Fruit fly (Drosophila melanogaster): ENCODE data around the gene CG18558.

Gene CG18558

DNA sequence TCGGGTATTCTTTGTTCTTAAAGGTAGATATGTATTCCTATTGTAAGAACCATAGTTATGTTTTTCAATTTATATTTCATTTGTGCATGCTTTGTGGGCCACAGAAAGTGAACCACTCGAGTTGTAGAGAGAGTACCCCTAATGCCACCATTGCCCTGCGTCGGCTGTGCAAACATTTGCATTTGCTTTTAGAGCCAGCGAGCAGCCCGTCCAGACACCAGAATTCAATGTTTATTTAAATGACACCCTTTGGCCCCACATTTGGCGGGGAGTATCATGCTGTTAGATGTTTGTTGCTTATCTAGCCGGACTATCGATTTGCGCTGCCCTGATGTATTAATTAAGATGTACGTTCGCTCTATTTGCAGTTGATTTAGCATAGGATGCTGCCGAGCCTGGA, 20.3 kb upstream of the CG18558 start (continued):
- TF ChIP-seq CG2116 (GFP tag; optimal IDR thresholded peaks at IDR 0.05) (no peak), CG8924 (tag; optimal IDR thresholded peaks at IDR 0.05) (no peak), CG18619 (GFP tag; optimal IDR thresholded peaks at IDR 0.05) (no peak), Fer3 (tag; optimal IDR thresholded peaks at IDR 0.05) (no peak), hkb (optimal IDR thresholded peaks at IDR 0.05) (no peak), hkb (GFP tag; IDR thresholded peaks at IDR 0.05) (peak; percentile 50), CG2889 (GFP tag; IDR thresholded peaks at IDR 0.05) (no peak), pum (GFP tag; optimal IDR thresholded peaks at IDR 0.05) (no peak), eyg (GFP tag; optimal IDR thresholded peaks at IDR 0.05) (no peak), org-1 (GFP tag; optimal IDR thresholded peaks at IDR 0.05) (no peak), CG1529 (GFP tag; optimal IDR thresholded peaks at IDR 0.05) (peak; percentile 0), Dip3 (GFP tag; optimal IDR thresholded peaks at IDR 0.05) (no peak), Nf-YB (GFP tag; optimal IDR thresholded peaks at IDR 0.05) (no peak), fru (optimal IDR thresholded peaks at IDR 0.05) (no peak), Blimp-1 (GFP tag; optimal IDR thresholded peaks at IDR 0.05) (peak; percentile 32), pita (GFP tag; optimal IDR thresholded peaks at IDR 0.05) (no peak), Side (GFP tag; optimal IDR thresholded peaks at IDR 0.05) (peak; percentile 7), CG17361 (GFP tag; IDR thresholded peaks at IDR 0.05) (no peak), sob (GFP tag; IDR thresholded peaks at IDR 0.05) (0 out of 2 replicates have a peak, but pooled peaks have one; percentile 5), Rx (GFP tag; IDR thresholded peaks at IDR 0.05) (no peak), esg (GFP tag; conservative IDR thresholded peaks at IDR 0.05) (no peak), CG8478 (optimal IDR thresholded peaks at IDR 0.05) (no peak), CG2712 (tag; optimal IDR thresholded peaks at IDR 0.05) (no peak), CG7987 (GFP tag; optimal IDR thresholded peaks at IDR 0.05) (peak; percentile 57), ssp (GFP tag; IDR thresholded peaks at IDR 0.05) (no peak), CG9876 (GFP tag; optimal IDR thresholded peaks at IDR 0.05) (no peak), Chrac-16 (GFP tag; optimal IDR thresholded peaks at IDR 0.05) (no peak), CG1024 (GFP tag; IDR thresholded peaks at IDR 0.05) (peak; percentile 67; the same call in 1 of the 2 replicates), wdn (GFP tag; IDR thresholded peaks at IDR 0.05) (no peak), chinmo (GFP tag; IDR thresholded peaks at IDR 0.05; ENCODE audit: partially characterized antibody) (no peak), H2.0 (GFP tag; IDR thresholded peaks at IDR 0.05) (no peak), D19B (GFP tag; optimal IDR thresholded peaks at IDR 0.05) (no peak), disco-r (GFP tag; optimal IDR thresholded peaks at IDR 0.05) (peak; percentile 2), CG9215 (GFP tag; IDR thresholded peaks at IDR 0.05) (no peak), Hsf (GFP tag; optimal IDR thresholded peaks at IDR 0.05) (no peak), oc (tag; optimal IDR thresholded peaks at IDR 0.05) (no peak), dpn (GFP tag; optimal IDR thresholded peaks at IDR 0.05) (no peak), CG17385 (GFP tag; optimal IDR thresholded peaks at IDR 0.05) (peak; percentile 28), bowl (GFP tag; IDR thresholded peaks at IDR 0.05) (no peak), Xbp1 (GFP tag; optimal IDR thresholded peaks at IDR 0.05) (no peak), gce (GFP tag; IDR thresholded peaks at IDR 0.05) (0 out of 3 replicates have a peak, but pooled peaks have one; percentile 43), CG12219 (GFP tag; optimal IDR thresholded peaks at IDR 0.05) (no peak), cad (GFP tag; optimal IDR thresholded peaks at IDR 0.05) (no peak), CG10654 (GFP tag; optimal IDR thresholded peaks at IDR 0.05) (peak; percentile 6), ase (GFP tag; IDR thresholded peaks at IDR 0.05) (no peak), Atf6 (GFP tag; IDR thresholded peaks at IDR 0.05) (no peak), Doc3 (GFP tag; IDR thresholded peaks at IDR 0.05; ENCODE audit: partially characterized antibody) (no peak), CG32772 (GFP tag; IDR thresholded peaks at IDR 0.05) (no peak), ken (GFP tag; IDR thresholded peaks at IDR 0.05) (no peak), Hmx (GFP tag; optimal IDR thresholded peaks at IDR 0.05) (no peak), rib (GFP tag; IDR thresholded peaks at IDR 0.05) (no peak), HLH54F (GFP tag; optimal IDR thresholded peaks at IDR 0.05) (no peak), caup (GFP tag; optimal IDR thresholded peaks at IDR 0.05; ENCODE audit: severe bottlenecking) (peak; percentile 49), CG11456 (GFP tag; IDR thresholded peaks at IDR 0.05) (no peak)
